Worm (Caenorhabditis elegans): ENCODE results near the gene srz-101.

Gene srz-101

ce11 chrV:16675553-16675952 is 19.1 kb upstream of the srz-101 start, which contains the start of gene srz-1:
TSS of gene srz-1 (plus strand) at chrV:16675853.
- TF ChIP-seq repo-1 (tag; optimal IDR thresholded peaks at IDR 0.05) = no peak
- TF ChIP-seq Y67H2A.10 (GFP tag; conservative IDR thresholded peaks at IDR 0.05) = no peak

- TF ChIP-seq egl-44 (GFP tag; IDR thresholded peaks at IDR 0.05) (no peak), mel-28 (tag; optimal IDR thresholded peaks at IDR 0.05; ENCODE audit: borderline replicate concordance) (no peak), F49E8.2 (tag; optimal IDR thresholded peaks at IDR 0.05; ENCODE audit: insufficient read depth) (no peak), Y79H2A.3 (GFP tag; conservative IDR thresholded peaks at IDR 0.05) (no peak), hrde-1 (tag; optimal IDR thresholded peaks at IDR 0.05; ENCODE audit: borderline replicate concordance) (no peak), mxl-1 (tag; optimal IDR thresholded peaks at IDR 0.05) (no peak), madf-3 (GFP tag; IDR thresholded peaks at IDR 0.05) (no peak), snpc-4 (GFP tag; optimal IDR thresholded peaks at IDR 0.05) (no peak), snpc-4 (tag; optimal IDR thresholded peaks at IDR 0.05) (no peak)
These were observed 15.4 kb upstream of the srz-101 start, which contains the start of gene srz-103 for ce11 chrV:16679237-16679636. TSS of gene srz-103 (minus strand) at chrV:16679337.

- TF ChIP-seq mel-28 (tag; optimal IDR thresholded peaks at IDR 0.05; ENCODE audit: borderline replicate concordance) (no peak), F49E8.2 (tag; optimal IDR thresholded peaks at IDR 0.05; ENCODE audit: insufficient read depth) (no peak), sea-2 (GFP tag; IDR thresholded peaks at IDR 0.05) (no peak), nhr-179 (tag; optimal IDR thresholded peaks at IDR 0.05) (no peak), F55B11.4 (tag; optimal IDR thresholded peaks at IDR 0.05; ENCODE audit: borderline replicate concordance, insufficient read depth) (no peak), K11D2.4 (GFP tag; IDR thresholded peaks at IDR 0.05) (no peak), nhr-27 (tag; optimal IDR thresholded peaks at IDR 0.05) (no peak), him-1 (tag; optimal IDR thresholded peaks at IDR 0.05) (no peak), let-607 (tag; optimal IDR thresholded peaks at IDR 0.05) (no peak), ekl-4 (GFP tag; IDR thresholded peaks at IDR 0.05) (no peak), ceh-91 (GFP tag; IDR thresholded peaks at IDR 0.05) (no peak), efl-1 (GFP tag; optimal IDR thresholded peaks at IDR 0.05) (no peak), aptf-2 (GFP tag; conservative IDR thresholded peaks at IDR 0.05) (no peak), tbp1 (GFP tag; optimal IDR thresholded peaks at IDR 0.05) (no peak), attf-6 (GFP tag; IDR thresholded peaks at IDR 0.05) (no peak), hrde-1 (tag; optimal IDR thresholded peaks at IDR 0.05; ENCODE audit: borderline replicate concordance) (no peak), madf-10 (tag; optimal IDR thresholded peaks at IDR 0.05) (no peak), ama-1 (optimal IDR thresholded peaks at IDR 0.05) (no peak), ama-1 (GFP tag; optimal IDR thresholded peaks at IDR 0.05) (no peak), ztf-6 (GFP tag; IDR thresholded peaks at IDR 0.05) (no peak), F52B5.7 (tag; optimal IDR thresholded peaks at IDR 0.05) (no peak)
These were observed 14.7 kb upstream of the srz-101 start, which contains the start of gene srw-44 for ce11 chrV:16679981-16680380. TSS of gene srw-44 (plus strand) at chrV:16680281.

DNA sequence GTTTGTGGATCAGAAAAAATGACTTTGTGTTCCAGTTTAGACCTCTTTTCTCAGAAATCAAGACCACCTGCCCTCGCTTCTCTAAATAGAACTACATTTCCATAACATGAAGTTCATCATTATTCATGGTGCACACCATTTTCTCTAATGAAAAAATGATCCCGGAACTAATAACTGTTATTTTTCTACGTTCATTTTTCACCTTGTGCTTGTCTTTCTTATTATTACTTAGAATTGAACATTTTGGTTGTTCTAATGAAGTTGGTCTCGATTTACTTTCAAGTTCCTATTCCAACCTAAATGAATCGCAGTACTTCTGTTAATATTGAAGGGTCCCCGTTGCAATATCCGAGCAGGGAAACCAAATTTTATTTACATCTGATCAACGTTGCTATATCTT is 11.8 kb upstream of the srz-101 start, which contains the start of gene srw-36:
srw-36 (plus strand) TSS at position 301 of the 400 bp plus-strand sequence.
- TF ChIP-seq egl-44 (GFP tag; IDR thresholded peaks at IDR 0.05) (no peak), bed-1 (GFP tag; IDR thresholded peaks at IDR 0.05) (no peak), dpl-1 (GFP tag; optimal IDR thresholded peaks at IDR 0.05) (no peak), egl-18 (GFP tag; IDR thresholded peaks at IDR 0.05) (no peak), fkh-3 (tag; optimal IDR thresholded peaks at IDR 0.05) (no peak), efl-1 (GFP tag; optimal IDR thresholded peaks at IDR 0.05) (no peak), ZK185.1 (tag; optimal IDR thresholded peaks at IDR 0.05; ENCODE audit: poor library complexity, severe bottlenecking) (no peak), nfya-1 (tag; optimal IDR thresholded peaks at IDR 0.05; ENCODE audit: borderline replicate concordance, insufficient read depth) (no peak), madf-3 (GFP tag; IDR thresholded peaks at IDR 0.05) (no peak), mel-28 (tag; optimal IDR thresholded peaks at IDR 0.05; ENCODE audit: borderline replicate concordance) (no peak), lsy-27 (tag; optimal IDR thresholded peaks at IDR 0.05; ENCODE audit: borderline replicate concordance, insufficient read depth) (no peak), unc-62 (GFP tag; optimal IDR thresholded peaks at IDR 0.05) (no peak), ceh-58 (GFP tag; IDR thresholded peaks at IDR 0.05) (no peak)
